Fruit fly (Drosophila melanogaster): ENCODE data around the gene CG13786.

The CG13786 gene

dm6 chr2L:7295924-7296323 lies 43.1 kb upstream of the CG13786 start (continued):
- TF ChIP-seq eyg (GFP tag; optimal IDR thresholded peaks at IDR 0.05) (no peak), abd-A (tag; optimal IDR thresholded peaks at IDR 0.05) (peak; percentile 29), CG10959 (GFP tag; IDR thresholded peaks at IDR 0.05) (peak; percentile 65), odd (GFP tag; optimal IDR thresholded peaks at IDR 0.05) (peak; percentile 64), Hr3 (GFP tag; optimal IDR thresholded peaks at IDR 0.05) (peak; percentile 67), Oaz (GFP tag; IDR thresholded peaks at IDR 0.05) (0 out of 2 replicates have a peak, but pooled peaks have one; percentile 33), shn (GFP tag; optimal IDR thresholded peaks at IDR 0.05) (no peak), ara (GFP tag; IDR thresholded peaks at IDR 0.05) (peak; percentile 75), CG5953 (GFP tag; IDR thresholded peaks at IDR 0.05) (0 out of 2 replicates have a peak, but pooled peaks have one; percentile 18), CrebB (tag; optimal IDR thresholded peaks at IDR 0.05) (peak; percentile 41), sens-2 (GFP tag; IDR thresholded peaks at IDR 0.05) (0 out of 2 replicates have a peak, but pooled peaks have one; percentile 8), CG8944 (GFP tag; optimal IDR thresholded peaks at IDR 0.05) (peak; percentile 26), CG3995 (GFP tag; optimal IDR thresholded peaks at IDR 0.05) (no peak), CG7987 (GFP tag; optimal IDR thresholded peaks at IDR 0.05) (no peak), HLHmδ (GFP tag; optimal IDR thresholded peaks at IDR 0.05) (no peak), CG13296 (GFP tag; optimal IDR thresholded peaks at IDR 0.05) (peak; percentile 18), gt (GFP tag; IDR thresholded peaks at IDR 0.05) (peak; percentile 50), Doc3 (GFP tag; IDR thresholded peaks at IDR 0.05; ENCODE audit: partially characterized antibody) (no peak), dm (GFP tag; optimal IDR thresholded peaks at IDR 0.05) (no peak), CG3726 (GFP tag; IDR thresholded peaks at IDR 0.05) (peak; percentile 80; the same call in 2 of the 3 replicates), Atf3 (GFP tag; optimal IDR thresholded peaks at IDR 0.05) (no peak), CG10267 (tag; optimal IDR thresholded peaks at IDR 0.05) (peak; percentile 80), maf-S (GFP tag; optimal IDR thresholded peaks at IDR 0.05) (no peak), CG18599 (GFP tag; optimal IDR thresholded peaks at IDR 0.05) (peak; percentile 26), NFAT (GFP tag; IDR thresholded peaks at IDR 0.05) (no peak), Dp (GFP tag; optimal IDR thresholded peaks at IDR 0.05) (no peak), da (GFP tag; optimal IDR thresholded peaks at IDR 0.05) (no peak), dpn (GFP tag; optimal IDR thresholded peaks at IDR 0.05) (peak; percentile 54 to 69), CG6683 (GFP tag; optimal IDR thresholded peaks at IDR 0.05) (no peak), Bteb2 (GFP tag; optimal IDR thresholded peaks at IDR 0.05) (no peak), CG4424 (GFP tag; optimal IDR thresholded peaks at IDR 0.05) (peak; percentile 85), Dek (tag; optimal IDR thresholded peaks at IDR 0.05) (no peak), Lhr (GFP tag; optimal IDR thresholded peaks at IDR 0.05) (peak; percentile 57), CG13775 (GFP tag; optimal IDR thresholded peaks at IDR 0.05) (peak; percentile 69), gsb (GFP tag; IDR thresholded peaks at IDR 0.05) (no peak), CG17612 (GFP tag; IDR thresholded peaks at IDR 0.05) (no peak), CG10543 (GFP tag; optimal IDR thresholded peaks at IDR 0.05) (no peak), corto (GFP tag; optimal IDR thresholded peaks at IDR 0.05) (no peak), pum (GFP tag; optimal IDR thresholded peaks at IDR 0.05) (peak; percentile 45), CG12391 (tag; optimal IDR thresholded peaks at IDR 0.05) (peak; percentile 82), Lim3 (GFP tag; IDR thresholded peaks at IDR 0.05) (0 out of 2 replicates have a peak, but pooled peaks have one; percentile 39), CG34376 (GFP tag; optimal IDR thresholded peaks at IDR 0.05) (no peak), CG11723 (GFP tag; optimal IDR thresholded peaks at IDR 0.05) (peak; percentile 68), CG18262 (tag; optimal IDR thresholded peaks at IDR 0.05) (peak; percentile 91), vvl (GFP tag; IDR thresholded peaks at IDR 0.05) (peak; percentile 80), amos (GFP tag; IDR thresholded peaks at IDR 0.05; ENCODE audit: partially characterized antibody) (no peak; the same call in 1 of the 2 replicates), al (GFP tag; IDR thresholded peaks at IDR 0.05) (no peak), salm (tag; optimal IDR thresholded peaks at IDR 0.05) (peak; percentile 74), pan (optimal IDR thresholded peaks at IDR 0.05) (no peak), pan (GFP tag; optimal IDR thresholded peaks at IDR 0.05 in 1 of 2, IDR thresholded peaks at IDR 0.05 in 1 of 2) (peak in 1 of 2 experiments; percentile 66), Mes4 (GFP tag; optimal IDR thresholded peaks at IDR 0.05) (peak; percentile 28)
